Worm (Caenorhabditis elegans) whole organism, L1 larva: ENCODE results near the gene spp-1.
A peak's percentile ranks its signal among the peaks of the same experiment; 100 is the strongest.

Experiments used
- C04F5.9 ChIP-seq: sonication (generic microtip); optimal IDR thresholded peaks from 2 replicates; lab custom pipeline; 2016; ENCODE audit warnings: missing genetic modification characterization, missing compliant biosample characterization
- C16A3.4 ChIP-seq: fragments of 150-350 bp; optimal IDR thresholded peaks from 2 replicates; lab custom pipeline; 2014; ENCODE audit warnings: missing biosample characterization, missing genetic modification characterization
- F16B12.6 ChIP-seq: fragments of 150-350 bp; optimal IDR thresholded peaks from 2 replicates; lab custom pipeline; 2014; ENCODE audit warnings: missing biosample characterization, missing genetic modification characterization
- Y116A8C.19 ChIP-seq: sonication (generic microtip); optimal IDR thresholded peaks from 2 replicates; lab custom pipeline; 2016; ENCODE audit warnings: missing compliant biosample characterization, missing genetic modification characterization, borderline replicate concordance
- aha-1 ChIP-seq: fragments of 150-350 bp; optimal IDR thresholded peaks from 2 replicates; lab custom pipeline; 2014; ENCODE audit warnings: missing biosample characterization, missing genetic modification characterization
- alr-1 ChIP-seq: fragments of 200-800 bp; sonication (Bioruptor generic); optimal IDR thresholded peaks from 2 replicates; lab custom pipeline; 2018; ENCODE audit warnings: borderline replicate concordance, mild to moderate bottlenecking, missing genetic modification characterization, missing compliant biosample characterization
- aly-2 ChIP-seq: fragments of 150-350 bp; optimal IDR thresholded peaks from 2 replicates; lab custom pipeline; 2014; ENCODE audit warnings: missing biosample characterization, missing genetic modification characterization
- ama-1 ChIP-seq: fragments of 150-350 bp; optimal IDR thresholded peaks from 2 replicates; lab custom pipeline; 2014
- blmp-1 ChIP-seq: fragments of 150-350 bp; optimal IDR thresholded peaks from 2 replicates; lab custom pipeline; 2014; ENCODE audit warnings: missing biosample characterization, missing genetic modification characterization
- ceh-63 ChIP-seq: fragments of 200-800 bp; sonication (Bioruptor generic); optimal IDR thresholded peaks from 2 replicates; lab custom pipeline; 2018; ENCODE audit warnings: mild to moderate bottlenecking, missing genetic modification characterization, missing compliant biosample characterization
- ceh-82 ChIP-seq, 3 experiments: fragments of 150-350 bp in 1 of 3; sonication (generic microtip) in 2 of 3; optimal IDR thresholded peaks; 2 replicates each; lab custom pipeline; 2014 to 2017; ENCODE audit warnings: missing biosample characterization in 3 of 3, missing genetic modification characterization in 3 of 3
- ceh-90 ChIP-seq: sonication (generic microtip); optimal IDR thresholded peaks from 2 replicates; lab custom pipeline; 2016; ENCODE audit warnings: missing genetic modification characterization, missing compliant biosample characterization
- ces-1 ChIP-seq: fragments of 150-350 bp; optimal IDR thresholded peaks from 2 replicates; lab custom pipeline; 2014; ENCODE audit warnings: missing biosample characterization, missing genetic modification reagents, missing genetic modification characterization
- dpl-1 ChIP-seq, 3 experiments: fragments of 150-350 bp in 2 of 3; sonication (generic microtip) in 1 of 3; optimal IDR thresholded peaks; 2 replicates each; lab custom pipeline; 2014 to 2017; ENCODE audit warnings: missing biosample characterization in 3 of 3, missing genetic modification characterization in 3 of 3, missing genetic modification reagents in 3 of 3
- dsc-1 ChIP-seq: sonication (generic microtip); optimal IDR thresholded peaks from 2 replicates; lab custom pipeline; 2016; ENCODE audit warnings: mild to moderate bottlenecking, missing genetic modification characterization, missing compliant biosample characterization
- efl-1 ChIP-seq, 4 experiments: fragments of 150-350 bp; optimal IDR thresholded peaks in 3 of 4; peaks in 1 of 4; 1 replicate in 1 of 4; 2 replicates in 3 of 4; lab custom pipeline; 2014; ENCODE audit warnings: missing biosample characterization in 2 of 4, missing genetic modification characterization in 2 of 4, missing genetic modification reagents in 2 of 4
- egl-13 ChIP-seq: sonication (generic microtip); optimal IDR thresholded peaks from 2 replicates; lab custom pipeline; 2016; ENCODE audit warnings: missing genotype, missing genetic modification reagents, missing genetic modification characterization, missing compliant biosample characterization
- egl-27 ChIP-seq, 2 experiments: fragments of 150-350 bp in 1 of 2; sonication (generic microtip); optimal IDR thresholded peaks; 3 replicates each; lab custom pipeline; 2017 to 2018; ENCODE audit warnings: missing biosample characterization in 2 of 2, missing genetic modification characterization in 2 of 2, missing genetic modification reagents in 2 of 2
- elt-2 ChIP-seq: sonication (generic microtip); optimal IDR thresholded peaks from 2 replicates; lab custom pipeline; 2016; ENCODE audit warnings: missing genetic modification characterization, mild to moderate bottlenecking, inconsistent platforms, missing compliant biosample characterization, missing genetic modification reagents
- elt-3 ChIP-seq, 6 experiments: fragments of 150-350 bp in 1 of 6; sonication (generic microtip); optimal IDR thresholded peaks; 2 replicates each; lab custom pipeline; 2017 to 2018; ENCODE audit warnings: missing biosample characterization in 6 of 6, missing genetic modification characterization in 6 of 6, inconsistent platforms in 1 of 6
- ets-5 ChIP-seq: fragments of 200-800 bp; sonication (Bioruptor generic); IDR thresholded peaks from 2 replicates; pipeline ENCODE4 v1.3.6; 2022; ENCODE audit warnings: missing genetic modification characterization, missing compliant biosample characterization
- fos-1 ChIP-seq: fragments of 150-350 bp; optimal IDR thresholded peaks from 2 replicates; lab custom pipeline; 2014; ENCODE audit warnings: missing biosample characterization, missing genetic modification characterization
- grh-1 ChIP-seq: fragments of 200-800 bp; sonication (Bioruptor generic); IDR thresholded peaks from 2 replicates; pipeline ENCODE4 v1.3.6; 2022; ENCODE audit warnings: missing genetic modification reagents, missing genetic modification characterization, missing compliant biosample characterization
- hlh-17 ChIP-seq: fragments of 200-800 bp; sonication (Bioruptor generic); optimal IDR thresholded peaks from 2 replicates; lab custom pipeline; 2018; ENCODE audit warnings: missing genetic modification characterization, mild to moderate bottlenecking, missing compliant biosample characterization, moderate library complexity, borderline replicate concordance
- irx-1 ChIP-seq: sonication (generic microtip); optimal IDR thresholded peaks from 2 replicates; lab custom pipeline; 2016; ENCODE audit warnings: missing genetic modification characterization, missing compliant biosample characterization
- isw-1 ChIP-seq: fragments of 200-800 bp; sonication (Bioruptor generic); IDR thresholded peaks from 2 replicates; pipeline ENCODE4 v1.3.6; 2022; ENCODE audit warnings: missing genetic modification characterization, missing compliant biosample characterization
- jun-1 ChIP-seq: fragments of 150-350 bp; optimal IDR thresholded peaks from 2 replicates; lab custom pipeline; 2014; ENCODE audit warnings: missing biosample characterization, missing genetic modification reagents, missing genetic modification characterization
- lin-13 ChIP-seq: fragments of 150-350 bp; optimal IDR thresholded peaks from 2 replicates; lab custom pipeline; 2014; ENCODE audit warnings: missing biosample characterization, missing genetic modification reagents, missing genetic modification characterization
- lir-3 ChIP-seq: sonication (generic microtip); optimal IDR thresholded peaks from 2 replicates; lab custom pipeline; 2016; ENCODE audit warnings: mild to moderate bottlenecking, missing genetic modification characterization, moderate library complexity, missing compliant biosample characterization; ENCODE audit not compliant: poor library complexity
- mef-2 ChIP-seq: fragments of 150-350 bp; optimal IDR thresholded peaks from 2 replicates; lab custom pipeline; 2014; ENCODE audit warnings: missing biosample characterization, missing genetic modification characterization
- mep-1 ChIP-seq: fragments of 150-350 bp; optimal IDR thresholded peaks from 2 replicates; lab custom pipeline; 2014; ENCODE audit warnings: missing biosample characterization, missing genetic modification characterization
- nhr-11 ChIP-seq: fragments of 150-350 bp; optimal IDR thresholded peaks from 2 replicates; lab custom pipeline; 2014; ENCODE audit warnings: missing biosample characterization, missing genetic modification characterization
- nhr-20 ChIP-seq: sonication (generic microtip); optimal IDR thresholded peaks from 2 replicates; lab custom pipeline; 2016; ENCODE audit warnings: mild to moderate bottlenecking, missing genetic modification characterization, missing compliant biosample characterization
- nhr-237 ChIP-seq: fragments of 150-350 bp; optimal IDR thresholded peaks from 2 replicates; lab custom pipeline; 2014; ENCODE audit warnings: missing biosample characterization, missing genetic modification characterization
- nhr-28 ChIP-seq: fragments of 150-350 bp; optimal IDR thresholded peaks from 2 replicates; lab custom pipeline; 2014; ENCODE audit warnings: missing biosample characterization, missing genetic modification characterization
- nhr-47 ChIP-seq: sonication (generic microtip); optimal IDR thresholded peaks from 2 replicates; lab custom pipeline; 2016; ENCODE audit warnings: mild to moderate bottlenecking, missing genetic modification characterization, moderate library complexity, missing compliant biosample characterization
- nhr-71 ChIP-seq: sonication (generic microtip); optimal IDR thresholded peaks from 2 replicates; lab custom pipeline; 2016; ENCODE audit warnings: mild to moderate bottlenecking, missing genetic modification characterization, moderate library complexity, missing compliant biosample characterization
- nhr-77 ChIP-seq: fragments of 150-350 bp; optimal IDR thresholded peaks from 2 replicates; lab custom pipeline; 2014; ENCODE audit warnings: missing biosample characterization, missing genetic modification characterization
- nhr-84 ChIP-seq: sonication (generic microtip); optimal IDR thresholded peaks from 2 replicates; lab custom pipeline; 2017; ENCODE audit warnings: missing biosample characterization, missing genetic modification characterization
- rnt-1 ChIP-seq: sonication (generic microtip); optimal IDR thresholded peaks from 2 replicates; lab custom pipeline; 2016; ENCODE audit warnings: mild to moderate bottlenecking, missing genetic modification characterization, moderate library complexity, missing compliant biosample characterization
- snpc-4 ChIP-seq: fragments of 150-350 bp; optimal IDR thresholded peaks from 2 replicates; lab custom pipeline; 2014; ENCODE audit warnings: missing biosample characterization, missing genetic modification characterization
- sptf-1 ChIP-seq: fragments of 150-350 bp; optimal IDR thresholded peaks from 2 replicates; lab custom pipeline; 2014; ENCODE audit warnings: missing biosample characterization, missing genetic modification characterization
- sup-37 ChIP-seq: fragments of 200-800 bp; sonication (Bioruptor generic); optimal IDR thresholded peaks from 2 replicates; lab custom pipeline; 2018; ENCODE audit warnings: mild to moderate bottlenecking, missing genetic modification characterization, missing compliant biosample characterization
- unc-130 ChIP-seq: fragments of 150-350 bp; optimal IDR thresholded peaks from 2 replicates; lab custom pipeline; 2017; ENCODE audit warnings: missing biosample characterization, missing genetic modification characterization, inconsistent platforms
- unc-62 ChIP-seq: fragments of 150-350 bp; optimal IDR thresholded peaks from 2 replicates; lab custom pipeline; 2014; ENCODE audit warnings: missing biosample characterization, missing genetic modification reagents, missing genetic modification characterization
- unc-86 ChIP-seq: sonication (generic microtip); optimal IDR thresholded peaks from 2 replicates; lab custom pipeline; 2016; ENCODE audit warnings: missing genetic modification characterization, missing compliant biosample characterization
- unc-98 ChIP-seq: fragments of 200-800 bp; sonication (Bioruptor generic); IDR thresholded peaks from 2 replicates; pipeline ENCODE4 v1.3.6; 2022; ENCODE audit warnings: missing genetic modification characterization, missing compliant biosample characterization
- vab-15 ChIP-seq: sonication (generic microtip); optimal IDR thresholded peaks from 2 replicates; lab custom pipeline; 2017; ENCODE audit warnings: missing genotype, mild to moderate bottlenecking, missing genetic modification characterization, missing compliant biosample characterization
- xbp-1 ChIP-seq: sonication (generic microtip); optimal IDR thresholded peaks from 2 replicates; lab custom pipeline; 2016; ENCODE audit warnings: missing genetic modification characterization, missing compliant biosample characterization
- zag-1 ChIP-seq: fragments of 150-350 bp; optimal IDR thresholded peaks from 2 replicates; lab custom pipeline; 2014; ENCODE audit warnings: missing biosample characterization, missing genetic modification characterization
- ztf-4 ChIP-seq: fragments of 150-350 bp; optimal IDR thresholded peaks from 2 replicates; lab custom pipeline; 2014; ENCODE audit warnings: missing biosample characterization, missing genetic modification characterization

Gene spp-1

DNA sequence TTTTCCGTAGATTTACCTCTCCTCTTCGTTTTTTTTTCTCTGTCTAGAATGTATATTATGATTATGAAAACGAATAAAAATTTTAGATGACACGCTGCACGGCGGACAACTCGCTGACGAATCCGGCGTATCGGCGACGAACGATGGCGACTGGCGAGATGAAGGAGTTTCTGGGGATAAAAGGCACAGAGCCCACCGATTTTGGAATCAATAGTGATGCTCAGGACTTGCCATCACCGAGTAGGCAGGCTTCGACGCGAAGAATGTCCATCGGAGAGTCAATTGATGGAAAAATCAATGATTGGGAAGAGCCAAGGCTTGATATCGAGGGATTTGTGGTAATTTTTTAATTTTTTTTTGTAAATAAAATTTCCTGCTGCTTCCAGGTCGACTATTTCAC lies 20.4 kb downstream of the spp-1 start, which contains the start of gene ced-9:
Gene ced-9 (plus strand): TSS at position 87 of the 400 bp plus-strand sequence.
- TF ChIP-seq Y116A8C.19 (no peak), jun-1 (no peak), hlh-17 (GFP tag; lab: Kevin White, UChicago) (no peak), elt-2 (tag; lab: Kevin White, UChicago) (no peak), dpl-1 (GFP tag; optimal IDR thresholded peaks at IDR 0.05; lab: Kevin White, UChicago) (no peak), C16A3.4 (tag; lab: Kevin White, UChicago) (no peak), xbp-1 (no peak), nhr-20 (tag; lab: Kevin White, UChicago) (no peak), nhr-71 (tag; lab: Kevin White, UChicago) (no peak), nhr-11 (tag; lab: Kevin White, UChicago) (no peak)
- TF ChIP-seq, all 84 proteins: peak for 0

DNA sequence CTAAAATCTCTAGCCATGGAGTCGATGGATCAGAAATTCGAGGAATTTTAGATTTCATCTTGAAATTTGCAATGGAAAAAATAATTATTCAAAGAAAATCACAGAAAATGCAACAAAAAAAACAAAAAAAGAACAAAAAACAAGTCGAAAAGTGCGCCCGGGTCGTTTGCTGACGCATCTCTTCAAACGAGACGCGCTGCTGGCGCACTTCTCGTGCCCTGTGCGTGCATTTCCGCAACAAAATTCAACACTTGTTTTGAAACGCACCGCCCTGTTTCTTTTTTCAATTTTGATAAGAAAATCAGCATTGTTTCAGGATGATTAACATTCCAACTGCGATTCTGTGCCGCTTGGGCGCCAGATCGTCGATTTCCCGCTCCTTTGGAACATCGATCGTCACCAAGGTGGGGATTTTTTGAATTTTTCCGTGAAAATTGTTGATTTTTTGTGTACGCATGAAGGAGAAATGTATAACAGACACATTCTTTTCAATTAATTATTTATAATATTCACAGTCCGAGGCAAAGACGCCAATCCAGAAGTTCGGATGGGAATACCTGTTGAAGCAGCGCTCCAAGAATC lies 21.4 kb downstream of the spp-1 start, which contains the start of the genes jmjd-4 and mev-1:
Gene jmjd-4 (minus strand): TSS at position 58 of the 582 bp plus-strand sequence.
Gene mev-1 (plus strand): TSS at position 317 of the 582 bp plus-strand sequence.
- peak; percentile 89 for TF ChIP-seq irx-1 (tag; lab: Kevin White, UChicago)
- TF ChIP-seq isw-1 = peak; percentile 78
- TF ChIP-seq unc-130 (tag; lab: Kevin White, UChicago) = peak; percentile 29
- TF ChIP-seq fos-1 = peak; percentile 72
- TF ChIP-seq blmp-1 (tag; lab: Kevin White, UChicago) = peak; percentile 50
- peak; percentile 90 for TF ChIP-seq grh-1 (GFP tag; lab: Robert Waterston, UW)
- peak; percentile 96 for TF ChIP-seq rnt-1
- TF ChIP-seq ztf-4 = peak; percentile 38
- peak in 2 of 6 experiments; percentile 73 to 76 for TF ChIP-seq elt-3 (tag; optimal IDR thresholded peaks at IDR 0.05; lab: Kevin White, UChicago)
- peak; percentile 79 for TF ChIP-seq lin-13 (GFP tag; lab: Kevin White, UChicago)
- no peak for TF ChIP-seq unc-62 (GFP tag; lab: Kevin White, UChicago)
- no peak for TF ChIP-seq ces-1 (GFP tag; lab: Kevin White, UChicago)
- TF ChIP-seq egl-13 (tag; lab: Kevin White, UChicago) = peak; percentile 63
- TF ChIP-seq unc-86 (tag; lab: Kevin White, UChicago) = peak; percentile 87
- TF ChIP-seq nhr-47 (tag; lab: Kevin White, UChicago) = peak; percentile 94
- peak; percentile 48 for TF ChIP-seq nhr-77
- peak; percentile 65 for TF ChIP-seq C04F5.9 (tag; lab: Kevin White, UChicago)
- TF ChIP-seq lir-3 (tag; lab: Kevin White, UChicago) = peak; percentile 33
- TF ChIP-seq ceh-82 (tag; optimal IDR thresholded peaks at IDR 0.05; lab: Kevin White, UChicago) = peak; percentile 81 to 92 (median 91)
- no peak for TF ChIP-seq vab-15 (tag; lab: Kevin White, UChicago)
- TF ChIP-seq ets-5 = no peak
- no peak for TF ChIP-seq nhr-28 (tag; lab: Kevin White, UChicago)
- TF ChIP-seq alr-1 (tag; lab: Kevin White, UChicago) = no peak
- no peak for TF ChIP-seq ceh-63
- TF ChIP-seq sup-37 = peak; percentile 81
- TF ChIP-seq efl-1 (optimal IDR thresholded peaks at IDR 0.05; lab: Kevin White, UChicago) = peak; percentile 87 to 89
- peak; percentile 84 to 99 for TF ChIP-seq efl-1 (GFP tag; optimal IDR thresholded peaks at IDR 0.05 in 1 of 2; lab: Kevin White, UChicago)
- peak; percentile 92 for TF ChIP-seq dsc-1 (tag; lab: Kevin White, UChicago)
- peak; percentile 51 for TF ChIP-seq aly-2
- peak; percentile 95 for TF ChIP-seq mep-1 (tag; lab: Kevin White, UChicago)
- no peak for TF ChIP-seq egl-27 (tag; optimal IDR thresholded peaks at IDR 0.05; lab: Kevin White, UChicago)
- peak; percentile 82 for TF ChIP-seq snpc-4
- no peak for TF ChIP-seq nhr-237 (tag; lab: Kevin White, UChicago)
- TF ChIP-seq mef-2 = no peak
- TF ChIP-seq unc-98 (GFP tag; lab: Robert Waterston, UW) = no peak; the same call in 1 of the 2 replicates
- no peak for TF ChIP-seq nhr-84 (tag; lab: Kevin White, UChicago)
- no peak for TF ChIP-seq zag-1
- TF ChIP-seq sptf-1 (tag; lab: Kevin White, UChicago) = no peak
- TF ChIP-seq jun-1 = peak; percentile 84
- peak; percentile 56 for TF ChIP-seq ceh-90 (tag; lab: Kevin White, UChicago)
- peak; percentile 81 for TF ChIP-seq aha-1 (tag; lab: Kevin White, UChicago)
- peak; percentile 76 for TF ChIP-seq F16B12.6
- TF ChIP-seq ama-1 (lab: Kevin White, UChicago) = no peak
